Worm (Caenorhabditis elegans) whole organism, late embryonic: ENCODE data around the gene ccch-1.
A peak's percentile ranks its signal among the peaks of the same experiment; 100 is the strongest.

Experiments used
- K02D7.2 ChIP-seq: sonication (generic microtip); optimal IDR thresholded peaks from 2 replicates; lab custom pipeline; 2017; ENCODE audit warnings: mild to moderate bottlenecking, missing genetic modification characterization, missing compliant biosample characterization
- ama-1 ChIP-seq: fragments of 150-350 bp; optimal IDR thresholded peaks from 2 replicates; lab custom pipeline; 2014
- ceh-18 ChIP-seq: sonication (generic microtip); optimal IDR thresholded peaks from 2 replicates; lab custom pipeline; 2016; ENCODE audit warnings: missing genetic modification characterization, missing compliant biosample characterization
- ceh-19 ChIP-seq: fragments of 200-800 bp; sonication (Bioruptor generic); optimal IDR thresholded peaks from 2 replicates; lab custom pipeline; 2018; ENCODE audit warnings: mild to moderate bottlenecking, missing genetic modification characterization, missing compliant biosample characterization
- ceh-22 ChIP-seq: sonication (generic microtip); optimal IDR thresholded peaks from 2 replicates; lab custom pipeline; 2017; ENCODE audit warnings: missing biosample characterization, missing genetic modification characterization
- ceh-45 ChIP-seq: fragments of 200-800 bp; sonication (Bioruptor generic); IDR thresholded peaks from 2 replicates; pipeline ENCODE4 v1.3.6; 2022; ENCODE audit warnings: missing genetic modification reagents, missing genetic modification characterization, missing compliant biosample characterization
- dmd-4 ChIP-seq: sonication (generic microtip); optimal IDR thresholded peaks from 2 replicates; lab custom pipeline; 2016; ENCODE audit warnings: borderline replicate concordance, missing genetic modification characterization, missing compliant biosample characterization
- elt-2 ChIP-seq: sonication (generic microtip); optimal IDR thresholded peaks from 2 replicates; lab custom pipeline; 2016; ENCODE audit warnings: missing genetic modification reagents, missing genetic modification characterization, missing compliant biosample characterization
- pqm-1 ChIP-seq: sonication (generic microtip); optimal IDR thresholded peaks from 2 replicates; lab custom pipeline; 2016; ENCODE audit warnings: missing genetic modification characterization, missing compliant biosample characterization

DNA sequence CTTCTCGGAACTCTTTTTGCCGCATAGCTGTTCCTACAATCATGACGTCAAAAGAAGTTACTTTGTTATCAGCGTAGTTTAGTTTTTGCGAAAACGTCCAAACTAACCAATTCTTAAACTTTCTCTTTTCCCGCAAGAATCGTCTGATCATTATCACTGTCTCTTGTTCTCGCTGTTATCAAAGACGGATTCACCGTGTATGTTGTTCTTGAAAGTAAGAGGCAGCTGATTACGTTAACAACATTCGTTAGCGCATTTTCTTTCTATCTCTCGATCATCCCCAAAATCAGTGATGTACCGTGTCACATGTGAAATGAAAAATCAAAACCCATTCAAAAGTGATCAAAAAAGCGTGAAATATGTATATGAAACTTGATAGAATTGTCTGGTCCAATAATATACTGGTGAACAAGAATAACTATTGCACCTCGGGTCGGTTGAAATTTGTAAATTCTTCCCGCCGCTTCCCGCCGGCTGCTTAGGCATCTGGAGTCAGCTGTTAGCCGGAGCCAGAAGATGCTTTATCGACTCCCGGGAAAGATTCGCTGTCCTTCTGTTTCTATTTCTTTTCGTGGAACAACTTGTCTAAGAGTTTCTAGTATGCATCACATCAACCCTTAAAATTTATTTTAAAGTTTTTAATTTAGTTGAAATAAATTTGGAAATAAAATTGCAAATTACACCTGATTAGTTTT is 7.0 kb downstream of the ccch-1 start:
- no peak for TF ChIP-seq pqm-1 (tag; lab: Kevin White, UChicago)
- no peak for TF ChIP-seq K02D7.2 (tag; lab: Kevin White, UChicago)
- TF ChIP-seq ceh-22 (tag; lab: Kevin White, UChicago), result no peak
- TF ChIP-seq ceh-19 (GFP tag; lab: Kevin White, UChicago), result no peak
- no peak for TF ChIP-seq ceh-45 (GFP tag; lab: Robert Waterston, UW)
- TF ChIP-seq dmd-4 (tag; lab: Kevin White, UChicago), result no peak
- TF ChIP-seq elt-2, result peak; percentile 67
- no peak for TF ChIP-seq ceh-18 (tag; lab: Kevin White, UChicago)
- TF ChIP-seq ama-1, result no peak
